Fruit fly (Drosophila melanogaster): ENCODE results near the gene Mdh2.

DNA sequence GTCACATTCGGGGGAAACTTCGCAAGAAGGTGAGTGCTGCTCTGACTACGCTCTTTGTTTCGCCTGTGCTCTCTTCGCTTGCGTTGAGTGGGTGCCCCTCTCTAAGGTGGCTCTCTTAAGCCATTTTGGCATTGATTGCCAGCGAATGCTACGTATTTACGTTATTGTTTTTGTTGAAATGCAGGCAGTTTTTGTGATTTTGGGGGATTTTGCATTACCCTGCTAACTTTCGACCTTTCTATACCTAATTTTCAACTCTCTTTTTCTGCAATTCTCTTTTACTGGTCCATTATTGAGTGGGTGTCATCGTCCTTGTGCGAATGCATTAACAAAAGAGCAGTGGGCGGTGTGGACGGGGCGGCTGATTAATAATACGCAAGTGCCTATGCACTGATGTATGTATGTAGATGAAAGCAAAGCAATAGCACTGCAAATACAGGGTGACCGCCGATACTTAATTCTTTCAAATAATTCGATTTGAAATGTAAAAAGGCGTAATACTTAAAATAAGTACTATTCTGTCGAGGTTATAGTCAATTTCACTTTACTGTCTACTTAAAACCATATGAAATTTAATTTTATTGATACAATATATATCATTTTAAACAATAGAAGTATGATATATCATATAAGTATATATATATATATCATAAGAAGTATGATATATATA is 49.1 kb downstream of the Mdh2 start:
- TF ChIP-seq Myc (optimal IDR thresholded peaks at IDR 0.05) (no peak), h (optimal IDR thresholded peaks at IDR 0.05) (no peak)

Measured in Kc167 (cell line).